Fruit fly (Drosophila melanogaster) whole organism, embryonic: ENCODE measurements around the gene sa.
A peak's percentile ranks its signal among the peaks of the same experiment; 100 is the strongest.

ENCODE experiments used
- Bgb ChIP-seq: fragments of 200-800 bp; sonication (Bioruptor generic); IDR thresholded peaks from 2 replicates; pipeline ENCODE4 v1.3.6; 2022; ENCODE audit warnings: missing biosample characterization, missing genetic modification characterization; ENCODE audit not compliant: partially characterized antibody
- CG10366 ChIP-seq: fragments of 200-800 bp; sonication (Bioruptor generic); IDR thresholded peaks from 2 replicates; pipeline ENCODE4 v1.3.6; 2022; ENCODE audit warnings: missing biosample characterization, missing genetic modification characterization
- CG12769 ChIP-seq: fragments of 200-800 bp; sonication (Bioruptor generic); optimal IDR thresholded peaks from 2 replicates; lab custom pipeline; 2019; ENCODE audit warnings: missing biosample characterization, mild to moderate bottlenecking, missing genetic modification characterization, moderate library complexity
- CG13624 ChIP-seq: fragments of 200-800 bp; sonication (Bioruptor generic); optimal IDR thresholded peaks from 2 replicates; lab custom pipeline; 2016; ENCODE audit warnings: missing biosample characterization, missing genetic modification characterization
- CG15269 ChIP-seq: fragments of 200-800 bp; sonication (Bioruptor generic); optimal IDR thresholded peaks from 2 replicates; lab custom pipeline; 2018; ENCODE audit warnings: missing biosample characterization, mild to moderate bottlenecking, missing genetic modification characterization, moderate library complexity
- CG1529 ChIP-seq: fragments of 200-800 bp; sonication (Bioruptor generic); optimal IDR thresholded peaks from 3 replicates; lab custom pipeline; 2018; ENCODE audit warnings: missing biosample characterization, missing genetic modification characterization
- CG1647 ChIP-seq: fragments of 200-800 bp; sonication (Bioruptor generic); optimal IDR thresholded peaks from 3 replicates; lab custom pipeline; 2016; ENCODE audit warnings: missing biosample characterization, missing genetic modification characterization
- CG16813 ChIP-seq: fragments of 200-800 bp; sonication (Bioruptor generic); IDR thresholded peaks from 3 replicates; pipeline ENCODE4 v1.3.6; 2022; ENCODE audit warnings: missing biosample characterization, missing genetic modification characterization; ENCODE audit not compliant: partially characterized antibody
- CG2678 ChIP-seq: fragments of 200-800 bp; sonication (Bioruptor generic); optimal IDR thresholded peaks from 3 replicates; lab custom pipeline; 2019; ENCODE audit warnings: missing biosample characterization, mild to moderate bottlenecking, missing genetic modification characterization, moderate library complexity
- CG32772 ChIP-seq: fragments of 200-800 bp; sonication (Bioruptor generic); IDR thresholded peaks from 2 replicates; pipeline ENCODE4 v1.3.6; 2022; ENCODE audit warnings: missing biosample characterization, missing genetic modification characterization
- CG34224 ChIP-seq: fragments of 200-800 bp; sonication (Bioruptor generic); IDR thresholded peaks from 3 replicates; pipeline ENCODE4 v1.3.6; 2022; ENCODE audit warnings: missing biosample characterization, missing genetic modification characterization; ENCODE audit not compliant: partially characterized antibody
- CG6689 ChIP-seq: fragments of 200-800 bp; sonication (Bioruptor generic); IDR thresholded peaks from 2 replicates; pipeline ENCODE4 v1.3.6; 2022; ENCODE audit warnings: missing biosample characterization, missing genetic modification characterization
- CG8359 ChIP-seq: fragments of 200-800 bp; sonication (Bioruptor generic); optimal IDR thresholded peaks from 2 replicates; lab custom pipeline; 2017; ENCODE audit warnings: missing biosample characterization, mild to moderate bottlenecking, missing genetic modification characterization, borderline replicate concordance
- Dad ChIP-seq: fragments of 200-800 bp; sonication (Bioruptor generic); optimal IDR thresholded peaks from 3 replicates; lab custom pipeline; 2016; ENCODE audit warnings: missing biosample characterization, missing genetic modification characterization
- Dll ChIP-seq: fragments of 200-800 bp; sonication (Bioruptor generic); IDR thresholded peaks from 4 replicates; pipeline ENCODE4 v1.3.6; 2022; ENCODE audit warnings: missing biosample characterization, missing genetic modification characterization; ENCODE audit not compliant: partially characterized antibody
- Doc2 ChIP-seq: fragments of 200-800 bp; sonication (Bioruptor generic); IDR thresholded peaks from 2 replicates; pipeline ENCODE4 v1.3.6; 2022; ENCODE audit warnings: missing biosample characterization, missing genetic modification characterization
- Fer1 ChIP-seq: fragments of 200-800 bp; sonication (Bioruptor generic); optimal IDR thresholded peaks from 2 replicates; lab custom pipeline; 2017; ENCODE audit warnings: missing biosample characterization, mild to moderate bottlenecking, missing genetic modification characterization
- Fer3 ChIP-seq: fragments of 200-800 bp; sonication (Bioruptor generic); optimal IDR thresholded peaks from 2 replicates; lab custom pipeline; 2018; ENCODE audit warnings: missing biosample characterization, mild to moderate bottlenecking, missing genetic modification characterization, moderate library complexity
- H15 ChIP-seq: fragments of 200-800 bp; sonication (Bioruptor generic); IDR thresholded peaks from 3 replicates; pipeline ENCODE4 v1.3.6; 2022; ENCODE audit warnings: missing biosample characterization, missing genetic modification characterization
- Kr ChIP-seq: fragments of 200-800 bp; sonication (Bioruptor generic); optimal IDR thresholded peaks from 2 replicates; lab custom pipeline; 2017; ENCODE audit warnings: missing biosample characterization, mild to moderate bottlenecking, missing genetic modification characterization
- MBD-R2 ChIP-seq: fragments of 200-800 bp; sonication (Bioruptor generic); IDR thresholded peaks from 2 replicates; pipeline ENCODE4 v1.3.6; 2022; ENCODE audit warnings: missing biosample characterization, missing genetic modification characterization
- Mes4 ChIP-seq: fragments of 200-800 bp; sonication (Bioruptor generic); optimal IDR thresholded peaks from 2 replicates; lab custom pipeline; 2016; ENCODE audit warnings: missing biosample characterization, missing genetic modification characterization
- Myb ChIP-seq: fragments of 200-800 bp; sonication (Bioruptor generic); optimal IDR thresholded peaks from 2 replicates; lab custom pipeline; 2016; ENCODE audit warnings: missing biosample characterization, missing genetic modification characterization
- Ravus ChIP-seq: fragments of 200-800 bp; sonication (Bioruptor generic); IDR thresholded peaks from 2 replicates; pipeline ENCODE4 v1.3.6; 2022; ENCODE audit warnings: missing biosample characterization, missing genetic modification characterization
- Sin3A ChIP-seq: fragments of >200 bp; optimal IDR thresholded peaks from 2 replicates; lab custom pipeline; 2018
- Six4 ChIP-seq: fragments of 200-800 bp; sonication (Bioruptor generic); optimal IDR thresholded peaks from 2 replicates; lab custom pipeline; 2016; ENCODE audit warnings: missing biosample characterization, missing genetic modification characterization
- Tbp ChIP-seq: fragments of >200 bp; optimal IDR thresholded peaks from 2 replicates; lab custom pipeline; 2018; ENCODE audit warnings: missing biosample characterization, missing genetic modification characterization
- Trl ChIP-seq, 3 experiments: fragments of >200 bp in 2 of 3; fragments of 200-800 bp in 1 of 3; sonication (Bioruptor generic) in 1 of 3; optimal IDR thresholded peaks; 2 replicates in 1 of 3; 3 replicates in 2 of 3; lab custom pipeline; 2016 to 2017; ENCODE audit warnings: missing biosample characterization in 1 of 3, missing genetic modification characterization in 1 of 3
- cg ChIP-seq: fragments of 200-800 bp; sonication (Bioruptor generic); optimal IDR thresholded peaks from 3 replicates; lab custom pipeline; 2019; ENCODE audit warnings: missing biosample characterization, mild to moderate bottlenecking, missing genetic modification characterization, moderate library complexity
- chinmo ChIP-seq: fragments of 200-800 bp; sonication (Bioruptor generic); IDR thresholded peaks from 4 replicates; pipeline ENCODE4 v1.3.6; 2022; ENCODE audit warnings: missing biosample characterization, missing genetic modification characterization; ENCODE audit not compliant: partially characterized antibody
- crol ChIP-seq: fragments of 200-800 bp; sonication (Bioruptor generic); IDR thresholded peaks from 2 replicates; pipeline ENCODE4 v1.3.6; 2022; ENCODE audit warnings: missing biosample characterization, missing genetic modification characterization
- dan ChIP-seq: fragments of 200-800 bp; sonication (Bioruptor generic); IDR thresholded peaks from 2 replicates; pipeline ENCODE4 v1.3.6; 2022; ENCODE audit warnings: missing biosample characterization, missing genetic modification characterization
- emc ChIP-seq: fragments of 200-800 bp; sonication (Bioruptor generic); optimal IDR thresholded peaks from 2 replicates; lab custom pipeline; 2016; ENCODE audit warnings: missing biosample characterization, missing genetic modification characterization
- eyg ChIP-seq: fragments of 200-800 bp; sonication (Bioruptor generic); optimal IDR thresholded peaks from 3 replicates; lab custom pipeline; 2016; ENCODE audit warnings: missing biosample characterization, missing genetic modification characterization
- fd102C ChIP-seq: fragments of 200-800 bp; sonication (Bioruptor generic); optimal IDR thresholded peaks from 2 replicates; lab custom pipeline; 2018; ENCODE audit warnings: missing biosample characterization, mild to moderate bottlenecking, missing genetic modification characterization, moderate library complexity
- fd64A ChIP-seq: fragments of 200-800 bp; sonication (Bioruptor generic); optimal IDR thresholded peaks from 3 replicates; lab custom pipeline; 2018; ENCODE audit warnings: missing biosample characterization, mild to moderate bottlenecking, missing genetic modification characterization
- gfzf ChIP-seq: fragments of 200-800 bp; sonication (Bioruptor generic); optimal IDR thresholded peaks from 2 replicates; lab custom pipeline; 2016; ENCODE audit warnings: missing biosample characterization, mild to moderate bottlenecking, missing genetic modification characterization, moderate library complexity
- grn ChIP-seq: fragments of 200-800 bp; sonication (Bioruptor generic); optimal IDR thresholded peaks from 3 replicates; lab custom pipeline; 2017; ENCODE audit warnings: missing biosample characterization, missing genetic modification characterization
- gro ChIP-seq: fragments of 200-800 bp; sonication (Bioruptor generic); optimal IDR thresholded peaks from 2 replicates; lab custom pipeline; 2016; ENCODE audit warnings: missing biosample characterization, missing genetic modification characterization
- gsb ChIP-seq: fragments of 200-800 bp; sonication (Bioruptor generic); IDR thresholded peaks from 2 replicates; pipeline ENCODE4 v1.3.6; 2022; ENCODE audit warnings: missing biosample characterization, missing genetic modification characterization
- gt ChIP-seq: fragments of 200-800 bp; sonication (Bioruptor generic); IDR thresholded peaks from 2 replicates; pipeline ENCODE4 v1.3.6; 2022; ENCODE audit warnings: missing biosample characterization, missing genetic modification characterization
- hbn ChIP-seq: fragments of 200-800 bp; sonication (Bioruptor generic); IDR thresholded peaks from 2 replicates; pipeline ENCODE4 v1.3.6; 2022; ENCODE audit warnings: missing biosample characterization, missing genetic modification characterization; ENCODE audit not compliant: partially characterized antibody
- lbe ChIP-seq: fragments of 200-800 bp; sonication (Bioruptor generic); optimal IDR thresholded peaks from 2 replicates; lab custom pipeline; 2016; ENCODE audit warnings: missing biosample characterization, mild to moderate bottlenecking, missing genetic modification characterization
- mirr ChIP-seq: fragments of 200-800 bp; sonication (Bioruptor generic); optimal IDR thresholded peaks from 3 replicates; lab custom pipeline; 2018; ENCODE audit warnings: missing biosample characterization, mild to moderate bottlenecking, missing genetic modification characterization
- pfk ChIP-seq: fragments of 200-800 bp; sonication (Bioruptor generic); optimal IDR thresholded peaks from 2 replicates; lab custom pipeline; 2018; ENCODE audit warnings: missing biosample characterization, mild to moderate bottlenecking, missing genetic modification characterization, moderate library complexity
- phol ChIP-seq: fragments of 200-800 bp; sonication (Bioruptor generic); optimal IDR thresholded peaks from 3 replicates; lab custom pipeline; 2018; ENCODE audit warnings: missing biosample characterization, mild to moderate bottlenecking, missing genetic modification characterization, moderate library complexity
- sna ChIP-seq: fragments of 200-800 bp; sonication (Bioruptor generic); IDR thresholded peaks from 2 replicates; pipeline ENCODE4 v1.3.6; 2022; ENCODE audit warnings: missing biosample characterization, missing genetic modification characterization; ENCODE audit not compliant: partially characterized antibody
- stwl ChIP-seq: fragments of 200-800 bp; sonication (Bioruptor generic); optimal IDR thresholded peaks from 3 replicates; lab custom pipeline; 2018; ENCODE audit warnings: missing biosample characterization, mild to moderate bottlenecking, missing genetic modification characterization, moderate library complexity
- trem ChIP-seq: fragments of 200-800 bp; optimal IDR thresholded peaks from 3 replicates; lab custom pipeline; 2019; ENCODE audit warnings: missing biosample characterization, mild to moderate bottlenecking, missing genetic modification characterization, moderate library complexity
- yki ChIP-seq: fragments of >200 bp; optimal IDR thresholded peaks from 3 replicates; lab custom pipeline; 2018
- zfh1 ChIP-seq: fragments of 200-800 bp; sonication (Bioruptor generic); IDR thresholded peaks from 3 replicates; pipeline ENCODE4 v1.3.6; 2022; ENCODE audit warnings: missing biosample characterization, missing genetic modification characterization

The sa gene

DNA sequence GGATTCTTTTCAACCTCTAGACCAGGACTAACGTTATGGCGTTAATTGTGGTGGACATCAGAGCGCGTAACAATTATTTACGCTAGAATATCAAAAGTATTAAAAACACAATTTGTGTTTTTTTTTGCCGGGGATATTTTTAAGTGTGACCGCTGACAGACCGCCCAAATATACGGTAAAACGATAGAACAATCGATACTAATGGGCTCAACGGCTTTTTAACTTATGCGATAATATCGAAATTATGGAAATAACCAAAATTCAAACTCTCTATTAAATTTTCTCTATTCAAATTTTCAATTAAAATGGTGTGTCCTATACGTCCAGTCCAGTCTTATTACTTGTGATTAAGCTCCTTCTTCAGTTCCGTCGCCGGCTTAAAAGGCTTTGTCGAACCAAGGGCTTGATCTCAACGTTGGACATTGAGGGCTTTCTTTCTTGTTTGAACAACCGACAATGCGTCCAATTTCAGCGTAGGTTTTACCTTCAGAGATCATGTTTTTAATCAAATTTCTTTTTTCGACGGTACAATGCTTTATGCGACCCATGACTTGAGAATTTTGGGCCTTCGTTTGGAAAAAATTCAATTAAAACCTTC is 34.8 kb upstream of the sa start, which contains the start of gene CG5664 (continued):
- TF ChIP-seq Sin3A (lab: Kevin White, UChicago) (peak; percentile 56), CG12769 (no peak), hbn (peak; percentile 79), CG8359 (no peak), Ravus (GFP tag; lab: Robert Waterston, UW) (no peak), Tbp (GFP tag; lab: Kevin White, UChicago) (no peak), emc (GFP tag; lab: Kevin White, UChicago) (no peak), Dll (GFP tag; lab: Robert Waterston, UW) (peak; percentile 89), Fer3 (tag; lab: Kevin White, UChicago) (no peak), Doc2 (GFP tag; lab: Robert Waterston, UW) (no peak), CG15269 (tag; lab: Kevin White, UChicago) (no peak), Trl (optimal IDR thresholded peaks at IDR 0.05; lab: Kevin White, UChicago) (no peak), Trl (GFP tag; optimal IDR thresholded peaks at IDR 0.05; lab: Kevin White, UChicago) (no peak), Bgb (GFP tag; lab: Robert Waterston, UW) (peak; percentile 85), sna (GFP tag; lab: Robert Waterston, UW) (peak; percentile 85), gro (no peak), fd102C (GFP tag; lab: Kevin White, UChicago) (no peak), trem (tag; lab: Kevin White, UChicago) (peak; percentile 72), mirr (GFP tag; lab: Kevin White, UChicago) (no peak), lbe (GFP tag; lab: Kevin White, UChicago) (no peak), phol (tag; lab: Kevin White, UChicago) (no peak), Kr (no peak), CG16813 (peak; percentile 81), cg (GFP tag; lab: Kevin White, UChicago) (no peak), Myb (GFP tag; lab: Kevin White, UChicago) (peak; percentile 95), Dad (GFP tag; lab: Kevin White, UChicago) (no peak), CG1529 (GFP tag; lab: Kevin White, UChicago) (no peak), CG10366 (GFP tag; lab: Robert Waterston, UW) (no peak), H15 (no peak), CG13624 (GFP tag; lab: Kevin White, UChicago) (no peak), gfzf (GFP tag; lab: Kevin White, UChicago) (peak; percentile 80), MBD-R2 (peak; percentile 52; the same call in 1 of the 2 replicates), stwl (tag; lab: Kevin White, UChicago) (peak; percentile 52), Fer1 (GFP tag; lab: Kevin White, UChicago) (no peak), CG1647 (GFP tag; lab: Kevin White, UChicago) (no peak), Six4 (GFP tag; lab: Kevin White, UChicago) (no peak), CG6689 (GFP tag; lab: Robert Waterston, UW) (no peak), gt (GFP tag; lab: Robert Waterston, UW) (no peak), CG34224 (peak; percentile 79), Mes4 (GFP tag; lab: Kevin White, UChicago) (no peak), crol (GFP tag; lab: Robert Waterston, UW) (no peak), CG32772 (GFP tag; lab: Robert Waterston, UW) (no peak), zfh1 (GFP tag; lab: Robert Waterston, UW) (no peak), chinmo (GFP tag; lab: Robert Waterston, UW) (0 out of 4 replicates have a peak, but pooled peaks have one; percentile 66), gsb (GFP tag; lab: Robert Waterston, UW) (no peak), eyg (GFP tag; lab: Kevin White, UChicago) (no peak), CG2678 (tag; lab: Kevin White, UChicago) (no peak), dan (GFP tag; lab: Robert Waterston, UW) (no peak), yki (lab: Kevin White, UChicago) (no peak), pfk (GFP tag; lab: Kevin White, UChicago) (no peak), grn (no peak), fd64A (no peak)
